Fruit fly (Drosophila melanogaster): ENCODE results near the gene CG13771.

Gene CG13771

DNA sequence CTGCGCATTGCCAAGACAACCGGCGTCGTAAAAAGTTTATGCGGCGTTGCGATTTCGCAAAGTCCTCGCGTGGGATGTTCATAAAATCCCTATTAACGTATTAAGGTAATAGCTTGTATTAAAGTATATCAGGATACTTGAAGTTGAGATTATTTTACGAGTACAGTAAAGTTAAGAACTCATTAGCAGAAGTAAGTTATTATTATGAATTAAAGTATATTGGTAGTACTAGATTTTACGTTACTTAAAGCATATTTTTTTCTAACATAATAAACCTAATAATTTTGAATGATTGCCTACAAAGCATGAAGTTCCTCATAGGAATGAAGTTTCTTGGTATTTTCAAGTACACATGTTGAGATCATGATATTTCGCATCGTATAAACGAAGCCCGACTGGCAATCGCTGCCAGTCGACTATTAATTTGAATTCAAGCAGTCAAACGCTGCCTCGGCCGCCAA, 30.4 kb upstream of the CG13771 start (continued):
- TF ChIP-seq CG9932 (GFP tag; IDR thresholded peaks at IDR 0.05) (no peak), CG7271 (tag; optimal IDR thresholded peaks at IDR 0.05) (no peak), Blimp-1 (GFP tag; optimal IDR thresholded peaks at IDR 0.05) (peak; percentile 29), CG3726 (GFP tag; IDR thresholded peaks at IDR 0.05) (no peak), abd-A (tag; optimal IDR thresholded peaks at IDR 0.05) (no peak), CG17385 (GFP tag; optimal IDR thresholded peaks at IDR 0.05) (peak; percentile 59), zfh2 (GFP tag; optimal IDR thresholded peaks at IDR 0.05) (peak; percentile 0), CG16815 (GFP tag; optimal IDR thresholded peaks at IDR 0.05) (no peak), ab (GFP tag; optimal IDR thresholded peaks at IDR 0.05) (no peak), pzg (GFP tag; optimal IDR thresholded peaks at IDR 0.05) (no peak), CG12744 (GFP tag; optimal IDR thresholded peaks at IDR 0.05) (no peak), Lim3 (GFP tag; IDR thresholded peaks at IDR 0.05) (no peak), fu2 (GFP tag; optimal IDR thresholded peaks at IDR 0.05) (no peak), CG31441 (GFP tag; IDR thresholded peaks at IDR 0.05) (peak; percentile 70), crp (GFP tag; optimal IDR thresholded peaks at IDR 0.05) (no peak), Xbp1 (GFP tag; optimal IDR thresholded peaks at IDR 0.05) (peak; percentile 23), bcd (GFP tag; optimal IDR thresholded peaks at IDR 0.05) (peak; percentile 27), wor (GFP tag; IDR thresholded peaks at IDR 0.05) (no peak), CG8924 (tag; optimal IDR thresholded peaks at IDR 0.05) (peak; percentile 72), CG11696 (GFP tag; IDR thresholded peaks at IDR 0.05) (no peak), Eip74EF (GFP tag; optimal IDR thresholded peaks at IDR 0.05) (peak in 1 of 2 experiments; percentile 68), Sox102F (GFP tag; optimal IDR thresholded peaks at IDR 0.05) (peak; percentile 53), twi (tag; optimal IDR thresholded peaks at IDR 0.05) (peak; percentile 16), HmgZ (tag; optimal IDR thresholded peaks at IDR 0.05) (peak; percentile 5), dm (GFP tag; optimal IDR thresholded peaks at IDR 0.05) (no peak), Ravus (GFP tag; IDR thresholded peaks at IDR 0.05) (no peak), CG2129 (GFP tag; IDR thresholded peaks at IDR 0.05; ENCODE audit: partially characterized antibody) (no peak), tin (GFP tag; optimal IDR thresholded peaks at IDR 0.05) (peak; percentile 27), trem (tag; optimal IDR thresholded peaks at IDR 0.05) (peak; percentile 36), Abd-B (GFP tag; optimal IDR thresholded peaks at IDR 0.05) (peak; percentile 34), bab2 (GFP tag; optimal IDR thresholded peaks at IDR 0.05) (no peak), tio (GFP tag; optimal IDR thresholded peaks at IDR 0.05) (peak; percentile 54), CG1602 (GFP tag; optimal IDR thresholded peaks at IDR 0.05) (no peak), CG13296 (GFP tag; optimal IDR thresholded peaks at IDR 0.05) (peak; percentile 28), hb (GFP tag; IDR thresholded peaks at IDR 0.05; ENCODE audit: partially characterized antibody) (no peak), fd3F (GFP tag; optimal IDR thresholded peaks at IDR 0.05) (no peak), ato (GFP tag; IDR thresholded peaks at IDR 0.05; ENCODE audit: partially characterized antibody) (no peak), mam (GFP tag; optimal IDR thresholded peaks at IDR 0.05) (no peak), Ptx1 (GFP tag; IDR thresholded peaks at IDR 0.05) (peak; percentile 32; the same call in 1 of the 2 replicates), Six4 (GFP tag; optimal IDR thresholded peaks at IDR 0.05) (peak; percentile 41), Rfx (GFP tag; IDR thresholded peaks at IDR 0.05) (no peak), peb (GFP tag; IDR thresholded peaks at IDR 0.05) (no peak), CG11456 (GFP tag; IDR thresholded peaks at IDR 0.05) (no peak), z (GFP tag; IDR thresholded peaks at IDR 0.05) (no peak), CG12219 (GFP tag; optimal IDR thresholded peaks at IDR 0.05) (peak; percentile 54), CG7963 (GFP tag; IDR thresholded peaks at IDR 0.05; ENCODE audit: partially characterized antibody) (no peak), CG31388 (GFP tag; optimal IDR thresholded peaks at IDR 0.05) (no peak), CG17829 (tag; optimal IDR thresholded peaks at IDR 0.05) (peak; percentile 67), scrt (GFP tag; optimal IDR thresholded peaks at IDR 0.05) (peak; percentile 20), Hand (GFP tag; optimal IDR thresholded peaks at IDR 0.05) (peak; percentile 45), pfk (GFP tag; optimal IDR thresholded peaks at IDR 0.05) (no peak)
